Fruit fly (Drosophila melanogaster) whole organism, embryonic: ENCODE results near the gene smid.
A peak's percentile ranks its signal among the peaks of the same experiment; 100 is the strongest.

Experiments used
- Abd-B ChIP-seq: fragments of 200-800 bp; sonication (Bioruptor generic); optimal IDR thresholded peaks from 2 replicates; lab custom pipeline; 2018; ENCODE audit warnings: missing biosample characterization, mild to moderate bottlenecking, missing genetic modification characterization, moderate library complexity
- CG10209 ChIP-seq: fragments of 200-800 bp; sonication (Bioruptor generic); optimal IDR thresholded peaks from 3 replicates; lab custom pipeline; 2017; ENCODE audit warnings: missing biosample characterization, mild to moderate bottlenecking, missing genetic modification characterization, missing genetic modification reagents
- CG10366 ChIP-seq: fragments of 200-800 bp; sonication (Bioruptor generic); IDR thresholded peaks from 2 replicates; pipeline ENCODE4 v1.3.6; 2022; ENCODE audit warnings: missing biosample characterization, missing genetic modification characterization
- CG10543 ChIP-seq: fragments of 200-800 bp; sonication (Bioruptor generic); optimal IDR thresholded peaks from 3 replicates; lab custom pipeline; 2017; ENCODE audit warnings: missing biosample characterization, mild to moderate bottlenecking, missing genetic modification characterization, moderate library complexity
- CG12744 ChIP-seq: fragments of 200-800 bp; sonication (Bioruptor generic); optimal IDR thresholded peaks from 2 replicates; lab custom pipeline; 2016; ENCODE audit warnings: missing biosample characterization, missing genetic modification characterization
- CG13775 ChIP-seq: fragments of 200-800 bp; sonication (Bioruptor generic); optimal IDR thresholded peaks from 3 replicates; lab custom pipeline; 2017; ENCODE audit warnings: missing biosample characterization, mild to moderate bottlenecking, missing genetic modification characterization
- CG17359 ChIP-seq: fragments of 200-800 bp; sonication (Bioruptor generic); optimal IDR thresholded peaks from 3 replicates; lab custom pipeline; 2018; ENCODE audit warnings: missing biosample characterization, mild to moderate bottlenecking, missing genetic modification characterization, moderate library complexity
- CG32532 ChIP-seq: fragments of 200-800 bp; sonication (Bioruptor generic); IDR thresholded peaks from 2 replicates; pipeline ENCODE4 v1.3.6; 2022; ENCODE audit warnings: missing biosample characterization, missing genetic modification characterization
- CG4854 ChIP-seq: fragments of 200-800 bp; sonication (Bioruptor generic); optimal IDR thresholded peaks from 2 replicates; lab custom pipeline; 2016; ENCODE audit warnings: missing biosample characterization, missing genetic modification characterization, inconsistent platforms
- CG6813 ChIP-seq: fragments of 200-800 bp; sonication (Bioruptor generic); optimal IDR thresholded peaks from 2 replicates; lab custom pipeline; 2017; ENCODE audit warnings: missing biosample characterization, missing genetic modification characterization, mild to moderate bottlenecking, moderate library complexity, missing genetic modification reagents
- CG7357 ChIP-seq: fragments of 200-800 bp; sonication (Bioruptor generic); IDR thresholded peaks from 3 replicates; pipeline ENCODE4 v1.3.6; 2022; ENCODE audit warnings: missing biosample characterization, missing genetic modification characterization
- CG8089 ChIP-seq: fragments of 200-800 bp; sonication (Bioruptor generic); optimal IDR thresholded peaks from 3 replicates; lab custom pipeline; 2016; ENCODE audit warnings: missing biosample characterization, missing genetic modification characterization
- CG8281 ChIP-seq: fragments of 200-800 bp; sonication (Bioruptor generic); optimal IDR thresholded peaks from 2 replicates; lab custom pipeline; 2018; ENCODE audit warnings: missing biosample characterization, mild to moderate bottlenecking, missing genetic modification characterization, moderate library complexity
- CG9876 ChIP-seq: fragments of 200-800 bp; sonication (Bioruptor generic); optimal IDR thresholded peaks from 2 replicates; lab custom pipeline; 2016; ENCODE audit warnings: missing biosample characterization, missing genetic modification characterization
- E2f2 ChIP-seq: fragments of 200-800 bp; sonication (Bioruptor generic); IDR thresholded peaks from 2 replicates; pipeline ENCODE4 v1.3.6; 2022; ENCODE audit warnings: missing biosample characterization, missing genetic modification characterization
- ERR ChIP-seq: fragments of 200-800 bp; sonication (Bioruptor generic); optimal IDR thresholded peaks from 2 replicates; lab custom pipeline; 2016; ENCODE audit warnings: missing biosample characterization, missing genetic modification characterization
- Ets65A ChIP-seq: fragments of 200-800 bp; sonication (Bioruptor generic); peaks from one replicate; lab custom pipeline; 2016; ENCODE audit warnings: missing biosample characterization, missing genetic modification characterization
- Ets97D ChIP-seq: fragments of 200-800 bp; sonication (Bioruptor generic); optimal IDR thresholded peaks from 3 replicates; lab custom pipeline; 2016; ENCODE audit warnings: missing biosample characterization, missing genetic modification characterization
- Hmr ChIP-seq: fragments of 200-800 bp; sonication (Bioruptor generic); optimal IDR thresholded peaks from 3 replicates; lab custom pipeline; 2017; ENCODE audit warnings: mild to moderate bottlenecking, missing biosample characterization, missing genetic modification reagents, missing genetic modification characterization
- Lim3 ChIP-seq: fragments of 200-800 bp; sonication (Bioruptor generic); IDR thresholded peaks from 2 replicates; pipeline ENCODE4 v1.3.6; 2022; ENCODE audit warnings: missing biosample characterization, missing genetic modification characterization
- Mes4 ChIP-seq: fragments of 200-800 bp; sonication (Bioruptor generic); optimal IDR thresholded peaks from 2 replicates; lab custom pipeline; 2016; ENCODE audit warnings: missing biosample characterization, missing genetic modification characterization
- Neu2 ChIP-seq: fragments of 200-800 bp; sonication (Bioruptor generic); optimal IDR thresholded peaks from 3 replicates; lab custom pipeline; 2016; ENCODE audit warnings: missing biosample characterization, missing genetic modification characterization, borderline replicate concordance
- Nf-YA ChIP-seq: fragments of 200-800 bp; sonication (Bioruptor generic); IDR thresholded peaks from 2 replicates; pipeline ENCODE4 v1.3.6; 2022; ENCODE audit warnings: missing biosample characterization, missing genetic modification characterization
- Nf-YB ChIP-seq: fragments of 200-800 bp; sonication (Bioruptor generic); optimal IDR thresholded peaks from 3 replicates; lab custom pipeline; 2019; ENCODE audit warnings: missing biosample characterization, mild to moderate bottlenecking, missing genetic modification characterization, moderate library complexity
- Oli ChIP-seq: fragments of 200-800 bp; sonication (Bioruptor generic); optimal IDR thresholded peaks from 2 replicates; lab custom pipeline; 2018; ENCODE audit warnings: missing biosample characterization, mild to moderate bottlenecking, missing genetic modification characterization, moderate library complexity
- Pdp1 ChIP-seq, 2 experiments: fragments of 200-800 bp; sonication (Bioruptor generic); optimal IDR thresholded peaks; 3 replicates each; lab custom pipeline; 2016; ENCODE audit warnings: missing biosample characterization in 2 of 2, missing genetic modification characterization in 2 of 2, mild to moderate bottlenecking in 1 of 2, moderate library complexity in 1 of 2
- Spps ChIP-seq: fragments of 200-800 bp; sonication (Bioruptor generic); optimal IDR thresholded peaks from 2 replicates; lab custom pipeline; 2018; ENCODE audit warnings: missing biosample characterization, mild to moderate bottlenecking, missing genetic modification characterization
- Sry-δ ChIP-seq: fragments of 200-800 bp; sonication (Bioruptor generic); optimal IDR thresholded peaks from 2 replicates; lab custom pipeline; 2016; ENCODE audit warnings: missing biosample characterization, missing genetic modification characterization
- Trl ChIP-seq, 3 experiments: fragments of >200 bp in 2 of 3; fragments of 200-800 bp in 1 of 3; sonication (Bioruptor generic) in 1 of 3; optimal IDR thresholded peaks; 2 replicates in 1 of 3; 3 replicates in 2 of 3; lab custom pipeline; 2016 to 2017; ENCODE audit warnings: missing biosample characterization in 1 of 3, missing genetic modification characterization in 1 of 3
- Vsx1 ChIP-seq: fragments of 200-800 bp; sonication (Bioruptor generic); optimal IDR thresholded peaks from 2 replicates; lab custom pipeline; 2017; ENCODE audit warnings: missing biosample characterization, mild to moderate bottlenecking, missing genetic modification characterization, missing genetic modification reagents
- br ChIP-seq: fragments of >200 bp; optimal IDR thresholded peaks from 2 replicates; lab custom pipeline; 2017
- chif ChIP-seq, 2 experiments: fragments of 200-800 bp; sonication (Bioruptor generic); optimal IDR thresholded peaks; 3 replicates each; lab custom pipeline; 2016; ENCODE audit warnings: missing biosample characterization in 2 of 2, missing genetic modification characterization in 2 of 2
- dpn ChIP-seq, 2 experiments: fragments of 200-800 bp; sonication (Bioruptor generic); optimal IDR thresholded peaks; 3 replicates each; lab custom pipeline; 2016; ENCODE audit warnings: missing biosample characterization in 2 of 2, missing genetic modification characterization in 2 of 2
- ems ChIP-seq: fragments of 200-800 bp; sonication (Bioruptor generic); optimal IDR thresholded peaks from 3 replicates; lab custom pipeline; 2016; ENCODE audit warnings: missing biosample characterization, missing genetic modification characterization
- gem ChIP-seq: fragments of 200-800 bp; sonication (Bioruptor generic); optimal IDR thresholded peaks from 2 replicates; lab custom pipeline; 2019; ENCODE audit warnings: missing biosample characterization, mild to moderate bottlenecking, missing genetic modification characterization, moderate library complexity
- gfzf ChIP-seq: fragments of 200-800 bp; sonication (Bioruptor generic); optimal IDR thresholded peaks from 2 replicates; lab custom pipeline; 2016; ENCODE audit warnings: missing biosample characterization, mild to moderate bottlenecking, missing genetic modification characterization, moderate library complexity
- gro ChIP-seq: fragments of 200-800 bp; sonication (Bioruptor generic); optimal IDR thresholded peaks from 2 replicates; lab custom pipeline; 2016; ENCODE audit warnings: missing biosample characterization, missing genetic modification characterization
- gsb ChIP-seq: fragments of 200-800 bp; sonication (Bioruptor generic); IDR thresholded peaks from 2 replicates; pipeline ENCODE4 v1.3.6; 2022; ENCODE audit warnings: missing biosample characterization, missing genetic modification characterization
- gsb-n ChIP-seq: fragments of 200-800 bp; sonication (Bioruptor generic); optimal IDR thresholded peaks from 3 replicates; lab custom pipeline; 2018; ENCODE audit warnings: missing biosample characterization, mild to moderate bottlenecking, missing genetic modification characterization
- hkb ChIP-seq, 2 experiments: fragments of 200-800 bp in 1 of 2; fragments of >200 bp in 1 of 2; sonication (Bioruptor generic) in 1 of 2; IDR thresholded peaks in 1 of 2; optimal IDR thresholded peaks in 1 of 2; 2 replicates each; pipeline versions ENCODE4 v1.3.6 to Lab custom; 2017 to 2022; ENCODE audit warnings: missing biosample characterization in 1 of 2, missing genetic modification characterization in 1 of 2
- nerfin-1 ChIP-seq: fragments of 200-800 bp; sonication (Bioruptor generic); optimal IDR thresholded peaks from 3 replicates; lab custom pipeline; 2019; ENCODE audit warnings: missing biosample characterization, mild to moderate bottlenecking, missing genetic modification characterization, moderate library complexity
- nerfin-2 ChIP-seq: fragments of 200-800 bp; sonication (Bioruptor generic); IDR thresholded peaks from 2 replicates; pipeline ENCODE4 v1.3.6; 2022; ENCODE audit warnings: missing biosample characterization, missing genetic modification characterization; ENCODE audit not compliant: partially characterized antibody
- nom ChIP-seq: fragments of 200-800 bp; sonication (Bioruptor generic); optimal IDR thresholded peaks from 2 replicates; lab custom pipeline; 2017; ENCODE audit warnings: missing biosample characterization, missing genetic modification characterization, mild to moderate bottlenecking, moderate library complexity, missing genetic modification reagents
- onecut ChIP-seq: fragments of 200-800 bp; sonication (Bioruptor generic); IDR thresholded peaks from 2 replicates; pipeline ENCODE4 v1.3.6; 2022; ENCODE audit warnings: missing biosample characterization, missing genetic modification characterization
- sisA ChIP-seq: fragments of 200-800 bp; sonication (Bioruptor generic); IDR thresholded peaks from 2 replicates; pipeline ENCODE4 v1.3.6; 2022; ENCODE audit warnings: missing biosample characterization, missing genetic modification characterization
- ssp ChIP-seq: fragments of 200-800 bp; sonication (Bioruptor generic); IDR thresholded peaks from 2 replicates; pipeline ENCODE4 v1.3.6; 2022; ENCODE audit warnings: missing biosample characterization, missing genetic modification characterization
- trem ChIP-seq: fragments of 200-800 bp; optimal IDR thresholded peaks from 3 replicates; lab custom pipeline; 2019; ENCODE audit warnings: missing biosample characterization, mild to moderate bottlenecking, missing genetic modification characterization, moderate library complexity
- unpg ChIP-seq: fragments of 200-800 bp; sonication (Bioruptor generic); optimal IDR thresholded peaks from 3 replicates; lab custom pipeline; 2018; ENCODE audit warnings: missing biosample characterization, mild to moderate bottlenecking, missing genetic modification characterization, moderate library complexity

Gene smid

DNA sequence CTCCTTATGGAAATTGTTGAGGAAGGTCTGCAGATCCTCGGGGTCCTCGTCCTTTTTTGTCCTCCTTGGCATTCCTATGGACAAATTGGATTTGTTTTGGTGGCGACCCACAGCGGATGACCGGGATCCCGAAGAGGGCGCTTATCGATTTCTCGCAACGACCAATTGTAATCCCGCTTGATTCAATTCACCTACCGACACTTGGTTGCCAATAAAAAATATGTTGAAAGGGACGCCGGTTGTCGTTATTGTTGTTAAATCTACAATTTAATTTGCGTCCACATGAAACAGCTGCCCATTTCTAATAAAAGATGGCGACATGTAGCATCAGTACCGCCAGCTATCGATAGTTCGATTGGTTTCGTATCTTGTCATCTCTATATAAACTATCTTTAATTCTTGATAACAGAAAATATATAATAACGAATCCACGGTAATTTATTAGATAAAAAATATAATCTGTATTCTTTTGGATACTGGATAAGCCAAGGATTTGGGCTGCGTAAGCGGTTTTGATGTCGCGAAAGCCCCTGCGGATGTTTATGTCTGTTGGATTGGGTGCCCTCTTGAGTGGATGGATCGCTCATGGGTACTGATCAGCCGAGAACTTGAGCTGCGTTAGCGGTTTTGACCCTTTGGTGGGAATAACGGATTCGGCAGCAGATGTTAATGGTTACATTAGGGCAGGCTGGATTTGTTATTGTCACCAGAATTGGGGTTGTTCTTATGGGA is 24.9 kb upstream of the smid start, which contains the start of gene CTCF (continued):
- TF ChIP-seq trem (tag; lab: Kevin White, UChicago) (peak; percentile 91), hkb (optimal IDR thresholded peaks at IDR 0.05; lab: Kevin White, UChicago) (no peak), hkb (GFP tag; IDR thresholded peaks at IDR 0.05; lab: Robert Waterston, UW) (0 out of 2 replicates have a peak, but pooled peaks have one; percentile 31), CG17359 (peak; percentile 34), chif (GFP tag; optimal IDR thresholded peaks at IDR 0.05; lab: Kevin White, UChicago) (peak in 1 of 2 experiments; percentile 50), CG9876 (GFP tag; lab: Kevin White, UChicago) (peak; percentile 36), unpg (peak; percentile 20), gem (tag; lab: Kevin White, UChicago) (no peak), ems (GFP tag; lab: Kevin White, UChicago) (no peak), gsb (GFP tag; lab: Robert Waterston, UW) (no peak), Abd-B (GFP tag; lab: Kevin White, UChicago) (peak; percentile 14), nerfin-2 (GFP tag; lab: Robert Waterston, UW) (peak; percentile 50; the same call in 1 of the 2 replicates), gfzf (peak; percentile 24), CG6813 (GFP tag; lab: Kevin White, UChicago) (no peak), sisA (GFP tag; lab: Robert Waterston, UW) (peak; percentile 19; the same call in 1 of the 2 replicates), CG8281 (tag; lab: Kevin White, UChicago) (no peak), br (lab: Kevin White, UChicago) (no peak), CG32532 (GFP tag; lab: Robert Waterston, UW) (peak; percentile 54; the same call in 1 of the 2 replicates), Hmr (GFP tag; lab: Kevin White, UChicago) (no peak), Ets65A (GFP tag; lab: Kevin White, UChicago) (peak; percentile 91), E2f2 (GFP tag; lab: Robert Waterston, UW) (no peak; the same call in none of the 2 replicates), Nf-YB (GFP tag; lab: Kevin White, UChicago) (no peak), Vsx1 (GFP tag; lab: Kevin White, UChicago) (no peak), nerfin-1 (tag; lab: Kevin White, UChicago) (peak; percentile 100), Spps (tag; lab: Kevin White, UChicago) (no peak), CG12744 (GFP tag; lab: Kevin White, UChicago) (no peak), ssp (peak; percentile 49; the same call in 1 of the 2 replicates), CG10543 (GFP tag; lab: Kevin White, UChicago) (no peak), dpn (GFP tag; optimal IDR thresholded peaks at IDR 0.05; lab: Kevin White, UChicago) (peak; percentile 53 to 59), onecut (GFP tag; lab: Robert Waterston, UW) (peak; percentile 89), Oli (tag; lab: Kevin White, UChicago) (peak; percentile 32), nom (GFP tag; lab: Kevin White, UChicago) (no peak), Lim3 (no peak), Pdp1 (GFP tag; optimal IDR thresholded peaks at IDR 0.05; lab: Kevin White, UChicago) (peak; percentile 33 to 36), Trl (optimal IDR thresholded peaks at IDR 0.05; lab: Kevin White, UChicago) (no peak), Trl (GFP tag; optimal IDR thresholded peaks at IDR 0.05; lab: Kevin White, UChicago) (peak; percentile 17), Sry-δ (GFP tag; lab: Kevin White, UChicago) (peak; percentile 90), CG4854 (GFP tag; lab: Kevin White, UChicago) (peak; percentile 29), Mes4 (peak; percentile 33), gsb-n (tag; lab: Kevin White, UChicago) (peak; percentile 87), Neu2 (GFP tag; lab: Kevin White, UChicago) (no peak), CG8089 (GFP tag; lab: Kevin White, UChicago) (peak; percentile 2), CG10209 (GFP tag; lab: Kevin White, UChicago) (peak; percentile 33), gro (GFP tag; lab: Kevin White, UChicago) (peak; percentile 46), Nf-YA (no peak), CG7357 (GFP tag; lab: Robert Waterston, UW) (no peak), CG10366 (GFP tag; lab: Robert Waterston, UW) (peak; percentile 42; the same call in 1 of the 2 replicates), ERR (GFP tag; lab: Kevin White, UChicago) (no peak), Ets97D (GFP tag; lab: Kevin White, UChicago) (peak; percentile 70), CG13775 (GFP tag; lab: Kevin White, UChicago) (peak; percentile 37)
